Fruit fly (Drosophila melanogaster): ENCODE data around the gene CG7296.

CG7296 gene

DNA sequence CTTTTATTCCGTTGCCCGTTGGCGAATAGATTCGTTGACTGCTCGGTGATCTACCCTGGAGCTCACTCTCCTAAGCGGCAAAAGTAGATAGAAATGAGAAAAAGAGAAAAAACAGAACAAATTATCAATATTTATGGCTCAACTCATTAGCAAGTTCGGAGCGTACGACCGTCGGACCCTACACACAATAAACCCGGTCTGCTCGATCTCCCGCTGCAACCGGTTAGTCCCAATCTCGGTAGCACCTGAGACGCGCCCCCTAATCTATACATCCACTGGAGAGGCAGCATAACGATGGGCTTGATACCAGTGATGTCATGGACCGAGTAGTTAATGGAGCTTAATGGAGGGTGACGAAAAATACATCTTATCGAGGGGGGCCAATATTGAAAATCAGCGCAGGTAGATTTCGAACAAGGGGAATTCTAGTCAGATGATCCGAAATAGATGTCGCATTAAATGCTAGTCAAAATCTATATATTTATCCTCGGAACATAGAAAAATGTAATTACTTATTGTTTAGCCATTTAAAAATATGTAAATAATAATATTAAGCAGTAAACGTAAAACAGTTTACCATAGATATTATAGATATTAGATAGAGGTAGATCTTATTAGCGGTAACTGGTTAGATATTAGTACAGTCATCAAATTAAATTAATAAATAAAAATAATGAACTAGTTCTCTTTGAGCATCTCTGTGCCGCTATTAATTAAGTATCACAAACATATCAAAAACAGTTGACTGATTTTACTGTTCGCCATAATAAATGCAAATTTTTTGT is at the start of gene CG7296:
TSS of gene CG7296 (minus strand) at position 58 of the 785 bp plus-strand sequence.
- no peak for TF ChIP-seq sv (GFP tag; optimal IDR thresholded peaks at IDR 0.05)
- no peak for TF ChIP-seq ey (GFP tag; optimal IDR thresholded peaks at IDR 0.05)
- TF ChIP-seq Mio (GFP tag; optimal IDR thresholded peaks at IDR 0.05), result no peak
- no peak for TF ChIP-seq CrebA (GFP tag; optimal IDR thresholded peaks at IDR 0.05; ENCODE audit: borderline replicate concordance)

DNA sequence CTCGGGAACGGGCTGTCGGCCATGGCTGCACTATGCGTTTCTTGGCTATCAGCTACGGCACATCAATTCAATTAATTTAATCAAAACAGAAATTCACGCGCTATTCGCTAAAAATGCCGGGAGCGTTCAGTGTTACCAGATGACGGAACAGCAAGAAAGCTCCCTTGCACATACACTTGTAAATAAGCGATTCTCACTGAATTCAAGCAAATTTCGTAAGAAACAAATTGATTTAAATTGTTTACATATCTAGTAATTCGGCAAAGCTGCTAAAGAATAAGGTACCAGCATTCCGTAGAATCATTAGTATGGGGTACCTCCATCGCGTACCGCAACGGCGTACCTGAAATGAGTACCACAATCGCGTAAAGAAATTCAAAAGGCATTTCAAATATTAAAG is 49.1 kb upstream of the CG7296 start, which contains the start of gene Nup107:
TSS of gene Nup107 (minus strand) at position 149 of the 400 bp plus-strand sequence.
- TF ChIP-seq Vsx2 (GFP tag; optimal IDR thresholded peaks at IDR 0.05; ENCODE audit: partially characterized antibody), result no peak
- TF ChIP-seq N (GFP tag; optimal IDR thresholded peaks at IDR 0.05), result peak; percentile 81
- no peak for TF ChIP-seq sage (GFP tag; optimal IDR thresholded peaks at IDR 0.05)

DNA sequence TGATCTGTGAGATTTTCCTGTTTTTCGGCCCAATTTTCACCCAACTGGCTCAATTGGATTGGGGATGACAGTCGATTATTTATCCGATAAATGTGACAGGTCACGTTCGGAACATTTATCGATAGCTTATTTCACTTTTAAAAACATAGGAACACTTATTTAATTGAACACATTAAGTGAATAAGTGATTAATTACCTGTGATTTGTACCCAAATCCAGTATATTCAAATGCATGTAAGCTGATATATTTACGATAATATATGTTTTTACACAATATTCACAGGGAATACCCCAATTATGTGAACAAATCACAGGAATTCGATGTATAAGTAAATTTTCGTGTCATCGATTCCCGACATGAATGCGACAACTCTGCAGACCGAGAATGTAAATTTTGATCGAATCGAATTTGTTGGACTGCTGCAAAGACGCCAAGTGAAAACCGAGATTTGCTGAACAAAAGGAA is 45.5 kb upstream of the CG7296 start, which contains the start of the genes EMC3 and Dpy-30L1:
TSS of gene EMC3 (minus strand) at position 81 of the 466 bp plus-strand sequence.
TSS of gene Dpy-30L1 (plus strand) at position 311 of the 466 bp plus-strand sequence.
- TF ChIP-seq sage (GFP tag; optimal IDR thresholded peaks at IDR 0.05), result no peak
- TF ChIP-seq Rel (GFP tag; optimal IDR thresholded peaks at IDR 0.05), result no peak
- TF ChIP-seq Rel (tag; optimal IDR thresholded peaks at IDR 0.05), result peak; percentile 75
- no peak for TF ChIP-seq foxo (GFP tag; optimal IDR thresholded peaks at IDR 0.05)
- TF ChIP-seq h (GFP tag; optimal IDR thresholded peaks at IDR 0.05), result peak; percentile 65
- TF ChIP-seq N (GFP tag; optimal IDR thresholded peaks at IDR 0.05), result no peak
- TF ChIP-seq psq (GFP tag; optimal IDR thresholded peaks at IDR 0.05), result peak; percentile 30
- no peak for TF ChIP-seq sv (GFP tag; optimal IDR thresholded peaks at IDR 0.05)
- TF ChIP-seq HLH106 (tag; optimal IDR thresholded peaks at IDR 0.05), result peak; percentile 58
- peak; percentile 37 for TF ChIP-seq OdsH (GFP tag; optimal IDR thresholded peaks at IDR 0.05)
- TF ChIP-seq br (GFP tag; optimal IDR thresholded peaks at IDR 0.05), result peak; percentile 21
- peak; percentile 32 for TF ChIP-seq fru (GFP tag; optimal IDR thresholded peaks at IDR 0.05)
- no peak for TF ChIP-seq CG32264 (GFP tag; optimal IDR thresholded peaks at IDR 0.05)
- peak; percentile 15 for TF ChIP-seq GATAd (GFP tag; optimal IDR thresholded peaks at IDR 0.05)
- no peak for TF ChIP-seq jim (GFP tag; optimal IDR thresholded peaks at IDR 0.05)
- no peak for TF ChIP-seq brk (GFP tag; optimal IDR thresholded peaks at IDR 0.05)
- TF ChIP-seq ey (GFP tag; optimal IDR thresholded peaks at IDR 0.05), result peak; percentile 55
- peak; percentile 30 for TF ChIP-seq CG9705 (GFP tag; optimal IDR thresholded peaks at IDR 0.05)

DNA sequence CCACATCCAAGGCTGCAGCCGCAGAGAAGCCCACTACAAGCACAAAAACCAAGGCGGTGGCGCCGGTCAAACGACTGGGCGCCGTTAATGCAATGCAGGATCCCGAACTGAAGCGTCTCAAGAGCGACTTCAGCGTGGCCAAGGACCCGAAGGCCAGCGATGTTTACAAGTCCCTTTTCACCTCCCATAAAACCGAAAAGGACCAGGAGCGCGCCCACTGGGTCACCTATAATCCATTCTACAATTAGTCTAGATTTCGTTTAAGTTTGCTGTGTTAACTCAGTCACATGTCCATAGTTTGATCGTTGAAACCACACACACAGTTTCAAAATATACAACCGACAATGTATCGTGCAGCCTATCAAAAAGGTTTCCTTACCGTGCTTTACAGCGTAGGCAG is 43.1 kb upstream of the CG7296 start, which contains the start of gene CG17118:
TSS of gene CG17118 (plus strand) at position 301 of the 400 bp plus-strand sequence.
- TF ChIP-seq sv (GFP tag; optimal IDR thresholded peaks at IDR 0.05) (no peak), jim (GFP tag; optimal IDR thresholded peaks at IDR 0.05) (no peak), Jra (GFP tag; optimal IDR thresholded peaks at IDR 0.05) (no peak), usp (GFP tag; optimal IDR thresholded peaks at IDR 0.05) (no peak), brk (GFP tag; optimal IDR thresholded peaks at IDR 0.05) (no peak), dsf (GFP tag; optimal IDR thresholded peaks at IDR 0.05; ENCODE audit: borderline replicate concordance) (no peak), dl (GFP tag; optimal IDR thresholded peaks at IDR 0.05; ENCODE audit: insufficient read depth in 1 of 2, partially characterized antibody in 2 of 2) (no peak), HLH106 (tag; optimal IDR thresholded peaks at IDR 0.05) (no peak), CrebA (GFP tag; optimal IDR thresholded peaks at IDR 0.05; ENCODE audit: borderline replicate concordance) (no peak), Sp1 (GFP tag; optimal IDR thresholded peaks at IDR 0.05) (no peak), dmrt93B (GFP tag; optimal IDR thresholded peaks at IDR 0.05) (no peak), CG9705 (GFP tag; optimal IDR thresholded peaks at IDR 0.05) (no peak), Abd-B (GFP tag; optimal IDR thresholded peaks at IDR 0.05) (no peak), sage (GFP tag; optimal IDR thresholded peaks at IDR 0.05) (no peak), tai (GFP tag; optimal IDR thresholded peaks at IDR 0.05) (no peak)

DNA sequence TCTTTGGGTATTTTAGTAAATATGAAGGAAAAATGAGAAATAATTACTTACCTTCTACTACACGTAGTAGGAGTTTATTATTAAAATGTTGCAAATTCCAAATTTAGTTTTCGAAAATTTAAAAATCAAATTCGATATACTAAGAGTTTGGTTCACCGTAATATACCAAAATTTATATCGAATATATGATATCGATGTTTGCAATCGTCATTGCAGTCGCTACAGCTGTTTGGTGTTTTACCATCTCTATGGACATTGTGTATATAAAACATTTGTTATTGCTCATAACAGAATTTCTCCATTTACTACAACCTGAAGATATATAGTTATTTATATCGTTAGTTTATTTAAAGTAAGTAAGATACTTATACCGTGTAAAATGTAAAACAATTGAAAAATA is 41.9 kb upstream of the CG7296 start, which contains the start of gene CG6443:
TSS of gene CG6443 (plus strand) at position 228 of the 400 bp plus-strand sequence.
- TF ChIP-seq sage (GFP tag; optimal IDR thresholded peaks at IDR 0.05) (peak; percentile 50), Dfd (GFP tag; optimal IDR thresholded peaks at IDR 0.05) (no peak), Jra (GFP tag; optimal IDR thresholded peaks at IDR 0.05) (no peak), ey (GFP tag; optimal IDR thresholded peaks at IDR 0.05) (no peak), h (GFP tag; optimal IDR thresholded peaks at IDR 0.05) (no peak), Vsx2 (GFP tag; optimal IDR thresholded peaks at IDR 0.05; ENCODE audit: partially characterized antibody) (no peak)
